Worm (Caenorhabditis elegans): ENCODE measurements around the gene K07B1.7.

The K07B1.7 gene

ce11 chrV:9338452-9338851 is 8.3 kb downstream of the K07B1.7 start (continued):
- TF ChIP-seq hmg-20 (GFP tag; IDR thresholded peaks at IDR 0.05) (no peak), unc-130 (GFP tag; optimal IDR thresholded peaks at IDR 0.05) (no peak), B0261.1 (tag; optimal IDR thresholded peaks at IDR 0.05) (no peak), F49E8.2 (tag; optimal IDR thresholded peaks at IDR 0.05; ENCODE audit: insufficient read depth) (no peak), dpl-1 (GFP tag; optimal IDR thresholded peaks at IDR 0.05) (no peak), F57C9.4 (tag; optimal IDR thresholded peaks at IDR 0.05) (no peak), mes-4 (tag; optimal IDR thresholded peaks at IDR 0.05) (no peak), T07F8.4 (tag; optimal IDR thresholded peaks at IDR 0.05) (no peak), athp-1 (tag; optimal IDR thresholded peaks at IDR 0.05) (no peak), chd-7 (tag; optimal IDR thresholded peaks at IDR 0.05) (peak; percentile 49), somi-1 (GFP tag; optimal IDR thresholded peaks at IDR 0.05) (no peak), C17E4.6 (GFP tag; IDR thresholded peaks at IDR 0.05) (no peak), nhr-90 (tag; optimal IDR thresholded peaks at IDR 0.05) (no peak), madf-3 (GFP tag; IDR thresholded peaks at IDR 0.05) (0 out of 2 replicates have a peak, but pooled peaks have one; percentile 7), lin-54 (GFP tag; optimal IDR thresholded peaks at IDR 0.05) (no peak), nhr-120 (GFP tag; IDR thresholded peaks at IDR 0.05) (no peak), fkh-3 (tag; optimal IDR thresholded peaks at IDR 0.05) (no peak), ceh-58 (GFP tag; IDR thresholded peaks at IDR 0.05) (0 out of 2 replicates have a peak, but pooled peaks have one; percentile 1), ztf-26 (tag; optimal IDR thresholded peaks at IDR 0.05) (peak; percentile 41), B0336.3 (GFP tag; IDR thresholded peaks at IDR 0.05) (0 out of 2 replicates have a peak, but pooled peaks have one; percentile 41), dpff-1 (tag; optimal IDR thresholded peaks at IDR 0.05) (no peak)

DNA sequence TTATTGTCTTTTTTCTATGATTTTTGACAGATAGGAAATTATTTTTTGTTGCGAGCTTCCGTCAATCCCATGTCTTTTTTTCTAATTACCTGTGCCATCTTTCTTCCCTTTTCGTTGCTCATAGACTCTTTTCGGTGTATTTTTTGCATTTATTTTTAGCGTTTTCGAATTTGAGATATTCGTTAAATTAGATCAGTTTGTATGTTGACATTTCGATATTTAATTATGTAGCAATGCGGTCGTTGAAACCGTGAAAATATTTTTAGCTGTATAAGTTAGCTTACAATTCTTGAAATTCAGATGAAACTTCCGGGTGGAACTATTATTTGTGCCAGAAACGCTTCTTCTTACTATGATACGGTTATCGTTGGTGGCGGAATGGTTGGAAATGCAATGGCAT is 10.3 kb downstream of the K07B1.7 start, which contains the start of gene coq-6:
Gene coq-6, plus strand, starts transcription at position 301 of the 400 bp plus-strand sequence.
- TF ChIP-seq cebp-1 (GFP tag; IDR thresholded peaks at IDR 0.05) (no peak), cebp-1 (tag; optimal IDR thresholded peaks at IDR 0.05) (peak; percentile 1), egrh-3 (GFP tag; IDR thresholded peaks at IDR 0.05) (no peak), gei-17 (GFP tag; optimal IDR thresholded peaks at IDR 0.05) (no peak)

DNA sequence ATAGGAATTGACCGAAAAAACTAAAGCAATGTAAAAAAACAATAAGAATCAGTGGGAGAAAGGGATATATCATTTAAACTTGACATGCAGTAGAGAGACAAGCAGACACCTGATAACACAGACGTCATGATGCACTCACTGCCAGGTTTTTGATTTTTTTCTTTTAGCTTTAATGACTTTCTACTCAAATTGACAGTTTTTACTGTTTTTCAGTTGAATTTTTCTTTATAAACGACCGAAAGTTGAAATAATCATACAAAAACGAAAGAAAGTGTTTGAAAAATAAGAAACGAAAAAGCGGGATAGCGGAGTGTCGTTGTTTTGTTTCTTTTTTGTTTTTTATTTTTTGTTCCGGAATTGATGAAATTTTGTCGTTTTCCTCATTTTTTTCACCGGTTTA is 12.5 kb downstream of the K07B1.7 start, which contains the start of gene ucp-4:
Gene ucp-4, plus strand, starts transcription at position 83 of the 400 bp plus-strand sequence.
- peak; percentile 72 for TF ChIP-seq nhr-80 (tag; optimal IDR thresholded peaks at IDR 0.05)
- TF ChIP-seq snpc-4 (GFP tag; optimal IDR thresholded peaks at IDR 0.05): no peak
- TF ChIP-seq snpc-4 (tag; optimal IDR thresholded peaks at IDR 0.05): peak in 1 of 4 experiments; percentile 33
- peak; percentile 30; the same call in 1 of the 2 replicates for TF ChIP-seq egl-44 (GFP tag; IDR thresholded peaks at IDR 0.05)
- peak; percentile 76 for TF ChIP-seq attf-3 (GFP tag; conservative IDR thresholded peaks at IDR 0.05)
- TF ChIP-seq xnd-1 (tag; optimal IDR thresholded peaks at IDR 0.05): no peak
- peak; percentile 4 for TF ChIP-seq atf-7 (tag; optimal IDR thresholded peaks at IDR 0.05)
- peak; percentile 75 for TF ChIP-seq unc-62 (GFP tag; optimal IDR thresholded peaks at IDR 0.05)
- no peak for TF ChIP-seq sdz-38 (tag; optimal IDR thresholded peaks at IDR 0.05)

ce11 chrV:9333316-9334048 is 13.3 kb downstream of the K07B1.7 start, which contains the start of gene acl-14:
TSS of gene acl-14 (minus strand) at chrV:9333631.
- TF ChIP-seq Y53F4B.3 (GFP tag; IDR thresholded peaks at IDR 0.05) (no peak), akir-1 (GFP tag; optimal IDR thresholded peaks at IDR 0.05) (no peak), lin-26 (GFP tag; IDR thresholded peaks at IDR 0.05) (0 out of 2 replicates have a peak, but pooled peaks have one; percentile 15), madf-3 (GFP tag; IDR thresholded peaks at IDR 0.05) (no peak), cebp-1 (GFP tag; IDR thresholded peaks at IDR 0.05) (peak; percentile 96), cebp-1 (tag; optimal IDR thresholded peaks at IDR 0.05) (peak; percentile 97), C06A6.2 (GFP tag; conservative IDR thresholded peaks at IDR 0.05) (no peak), sptf-2 (GFP tag; optimal IDR thresholded peaks at IDR 0.05) (no peak)

Data from whole organism, young adult.